Worm (Caenorhabditis elegans): ENCODE results near the gene vit-3.

The vit-3 gene

ce11 chrX:3611042-3611623 lies 38.8 kb upstream of the vit-3 start, which contains the start of gene C18B2.5:
Gene C18B2.5 (minus strand): TSS chrX:3611092.
- TF ChIP-seq sox-4 (tag; optimal IDR thresholded peaks at IDR 0.05) (no peak), dve-1 (tag; optimal IDR thresholded peaks at IDR 0.05) (no peak), ref-2 (tag; optimal IDR thresholded peaks at IDR 0.05) (no peak), unc-55 (GFP tag; optimal IDR thresholded peaks at IDR 0.05) (no peak), unc-3 (GFP tag; conservative IDR thresholded peaks at IDR 0.05) (no peak), unc-3 (tag; optimal IDR thresholded peaks at IDR 0.05) (no peak), syd-9 (tag; optimal IDR thresholded peaks at IDR 0.05) (no peak), pqm-1 (tag; optimal IDR thresholded peaks at IDR 0.05) (no peak), elt-2 (tag; optimal IDR thresholded peaks at IDR 0.05) (no peak), F13H6.1 (tag; optimal IDR thresholded peaks at IDR 0.05) (no peak), lim-6 (tag; optimal IDR thresholded peaks at IDR 0.05) (no peak), unc-86 (tag; optimal IDR thresholded peaks at IDR 0.05) (no peak), hlh-30 (tag; optimal IDR thresholded peaks at IDR 0.05; ENCODE audit: insufficient read depth) (no peak), ttx-3 (tag; optimal IDR thresholded peaks at IDR 0.05) (no peak), nfya-1 (tag; optimal IDR thresholded peaks at IDR 0.05) (no peak)

- no peak for TF ChIP-seq madf-2 (tag; optimal IDR thresholded peaks at IDR 0.05)
- TF ChIP-seq fkh-10 (GFP tag; optimal IDR thresholded peaks at IDR 0.05), result no peak
- no peak for TF ChIP-seq ceh-18 (tag; optimal IDR thresholded peaks at IDR 0.05)
- TF ChIP-seq ceh-31 (tag; optimal IDR thresholded peaks at IDR 0.05), result no peak
- no peak for TF ChIP-seq pqm-1 (tag; optimal IDR thresholded peaks at IDR 0.05)
- no peak for TF ChIP-seq unc-86 (tag; optimal IDR thresholded peaks at IDR 0.05)
- TF ChIP-seq fax-1 (tag; optimal IDR thresholded peaks at IDR 0.05), result no peak
- no peak for TF ChIP-seq tbx-2 (tag; optimal IDR thresholded peaks at IDR 0.05)
- TF ChIP-seq odd-2 (tag; optimal IDR thresholded peaks at IDR 0.05), result no peak
- no peak for TF ChIP-seq ceh-34 (tag; optimal IDR thresholded peaks at IDR 0.05)
- TF ChIP-seq eyg-1 (tag; optimal IDR thresholded peaks at IDR 0.05), result no peak
- no peak for TF ChIP-seq sox-2 (GFP tag; IDR thresholded peaks at IDR 0.05)
- no peak for TF ChIP-seq ceh-14 (tag; optimal IDR thresholded peaks at IDR 0.05)
- no peak for TF ChIP-seq lin-11 (tag; optimal IDR thresholded peaks at IDR 0.05)
- no peak for TF ChIP-seq ets-4 (tag; optimal IDR thresholded peaks at IDR 0.05)
- no peak for TF ChIP-seq unc-3 (GFP tag; conservative IDR thresholded peaks at IDR 0.05)
- no peak for TF ChIP-seq unc-3 (tag; optimal IDR thresholded peaks at IDR 0.05)
- no peak for TF ChIP-seq K09A11.1 (tag; optimal IDR thresholded peaks at IDR 0.05; ENCODE audit: insufficient read depth)
- TF ChIP-seq gmeb-2 (tag; optimal IDR thresholded peaks at IDR 0.05), result no peak
- no peak for TF ChIP-seq sdc-2 (tag; optimal IDR thresholded peaks at IDR 0.05)
Observed at ce11 chrX:3610442-3610841, 38.1 kb upstream of the vit-3 start.

ce11 chrX:3605727-3606126 lies 33.4 kb upstream of the vit-3 start, which contains the start of gene C18B2.4:
Gene C18B2.4 (minus strand): TSS chrX:3605741.
- TF ChIP-seq pax-1 (tag; optimal IDR thresholded peaks at IDR 0.05) (no peak), hlh-6 (tag; optimal IDR thresholded peaks at IDR 0.05) (no peak), tbx-7 (tag; optimal IDR thresholded peaks at IDR 0.05) (no peak), che-1 (tag; optimal IDR thresholded peaks at IDR 0.05) (no peak), hlh-13 (GFP tag; optimal IDR thresholded peaks at IDR 0.05) (no peak), sox-2 (GFP tag; IDR thresholded peaks at IDR 0.05) (no peak), madf-2 (tag; optimal IDR thresholded peaks at IDR 0.05) (no peak), ama-1 (optimal IDR thresholded peaks at IDR 0.05) (no peak), ets-4 (tag; optimal IDR thresholded peaks at IDR 0.05) (no peak), ceh-14 (tag; optimal IDR thresholded peaks at IDR 0.05) (peak; percentile 51), mec-3 (tag; optimal IDR thresholded peaks at IDR 0.05; ENCODE audit: borderline replicate concordance) (no peak), eyg-1 (tag; optimal IDR thresholded peaks at IDR 0.05) (no peak), unc-55 (GFP tag; optimal IDR thresholded peaks at IDR 0.05) (peak; percentile 96), ceh-2 (tag; optimal IDR thresholded peaks at IDR 0.05) (peak; percentile 32), fkh-10 (GFP tag; optimal IDR thresholded peaks at IDR 0.05) (no peak), unc-42 (tag; optimal IDR thresholded peaks at IDR 0.05) (peak; percentile 75), C08G9.2 (tag; optimal IDR thresholded peaks at IDR 0.05) (peak; percentile 25), dve-1 (tag; optimal IDR thresholded peaks at IDR 0.05) (peak; percentile 18), ceh-6 (GFP tag; optimal IDR thresholded peaks at IDR 0.05) (no peak), syd-9 (tag; optimal IDR thresholded peaks at IDR 0.05) (no peak), C38D4.7 (GFP tag; optimal IDR thresholded peaks at IDR 0.05) (no peak), fkh-6 (tag; optimal IDR thresholded peaks at IDR 0.05) (no peak), pat-9 (tag; optimal IDR thresholded peaks at IDR 0.05) (no peak), nfya-1 (tag; optimal IDR thresholded peaks at IDR 0.05) (peak; percentile 72), F13H6.1 (tag; optimal IDR thresholded peaks at IDR 0.05) (no peak), ceh-34 (tag; optimal IDR thresholded peaks at IDR 0.05) (peak; percentile 42), Y22D7AL.16 (tag; optimal IDR thresholded peaks at IDR 0.05) (no peak), ceh-22 (tag; optimal IDR thresholded peaks at IDR 0.05) (no peak), lin-11 (tag; optimal IDR thresholded peaks at IDR 0.05) (no peak), ahr-1 (tag; optimal IDR thresholded peaks at IDR 0.05) (no peak), sdc-2 (tag; optimal IDR thresholded peaks at IDR 0.05) (peak; percentile 54)

Measured in whole organism, late embryonic.